Worm (Caenorhabditis elegans): ENCODE measurements around the gene F08G2.8.

Gene F08G2.8

ce11 chrII:13852004-13852403 lies at the start of gene F08G2.8:
TSS of gene F08G2.8 (plus strand) at chrII:13852304.
- TF ChIP-seq aly-2 (tag; optimal IDR thresholded peaks at IDR 0.05) (no peak), nfya-1 (tag; optimal IDR thresholded peaks at IDR 0.05; ENCODE audit: insufficient read depth) (no peak)

DNA sequence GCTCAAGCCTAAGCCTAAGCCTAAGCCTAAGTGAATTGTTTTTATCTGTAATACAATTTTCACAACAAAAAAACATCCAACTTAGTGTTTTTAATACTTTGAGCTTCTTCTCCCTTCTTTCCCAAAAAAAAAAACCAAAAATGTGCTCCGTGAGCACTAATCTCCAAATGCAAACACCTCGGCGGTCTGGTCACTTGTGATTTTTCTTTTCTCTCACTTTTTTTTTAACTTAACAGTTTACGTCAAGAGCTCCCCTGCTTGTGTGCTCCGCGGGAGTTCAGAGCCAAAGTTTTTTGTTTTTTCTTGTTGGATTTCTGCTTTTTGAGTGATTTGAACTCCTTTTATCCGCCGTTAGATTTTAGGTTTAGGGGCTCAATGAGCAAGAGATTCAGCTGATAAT lies 45.8 kb upstream of the F08G2.8 start:
- TF ChIP-seq nhr-23 (tag; optimal IDR thresholded peaks at IDR 0.05) (no peak), lsy-12 (tag; optimal IDR thresholded peaks at IDR 0.05) (no peak), nhr-25 (tag; optimal IDR thresholded peaks at IDR 0.05) (no peak), snpc-4 (tag; optimal IDR thresholded peaks at IDR 0.05) (no peak), egl-27 (tag; optimal IDR thresholded peaks at IDR 0.05) (no peak), pha-4 (tag; optimal IDR thresholded peaks at IDR 0.05) (peak; percentile 52)

- no peak for TF ChIP-seq unc-39 (tag; optimal IDR thresholded peaks at IDR 0.05)
- TF ChIP-seq hmg-11 (tag; optimal IDR thresholded peaks at IDR 0.05): no peak
- peak; percentile 63 for TF ChIP-seq fkh-10 (GFP tag; optimal IDR thresholded peaks at IDR 0.05)
- no peak for TF ChIP-seq ztf-4 (tag; optimal IDR thresholded peaks at IDR 0.05)
- no peak for TF ChIP-seq aly-2 (tag; optimal IDR thresholded peaks at IDR 0.05)
- TF ChIP-seq R02D3.7 (tag; optimal IDR thresholded peaks at IDR 0.05): no peak
- TF ChIP-seq ceh-9 (tag; optimal IDR thresholded peaks at IDR 0.05): no peak
Measured at ce11 chrII:13812335-13812734, 39.8 kb upstream of the F08G2.8 start.

ce11 chrII:13813413-13813812 lies 38.7 kb upstream of the F08G2.8 start:
- TF ChIP-seq nfya-1 (tag; optimal IDR thresholded peaks at IDR 0.05; ENCODE audit: insufficient read depth) (peak; percentile 1), snpc-4 (tag; optimal IDR thresholded peaks at IDR 0.05) (peak; percentile 44), ceh-9 (tag; optimal IDR thresholded peaks at IDR 0.05) (no peak)

DNA sequence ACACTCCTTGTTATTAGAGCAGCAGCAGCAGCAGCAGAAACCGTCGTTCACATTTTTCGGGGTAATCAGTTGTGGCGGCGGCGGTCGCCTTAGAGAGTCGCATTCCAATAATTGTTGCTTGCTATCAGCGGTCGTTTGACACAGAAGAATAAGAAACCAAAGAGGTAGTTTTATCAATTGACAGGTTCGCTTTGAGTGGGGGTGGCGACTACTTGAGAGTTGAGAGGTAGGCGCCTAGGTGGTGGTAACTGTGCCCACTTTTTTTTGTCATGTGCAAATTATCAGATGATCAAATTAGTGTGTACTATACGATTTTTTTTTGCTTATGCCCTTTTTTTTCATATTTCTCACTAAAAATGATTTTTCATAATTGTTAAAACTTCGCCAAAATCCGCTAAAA lies 38.2 kb upstream of the F08G2.8 start:
- no peak for TF ChIP-seq aly-2 (tag; optimal IDR thresholded peaks at IDR 0.05)
- TF ChIP-seq ceh-28 (tag; optimal IDR thresholded peaks at IDR 0.05): no peak
- TF ChIP-seq ZK546.5 (tag; optimal IDR thresholded peaks at IDR 0.05): no peak
- no peak for TF ChIP-seq ceh-9 (tag; optimal IDR thresholded peaks at IDR 0.05)
- TF ChIP-seq nhr-43 (tag; optimal IDR thresholded peaks at IDR 0.05; ENCODE audit: poor library complexity, severe bottlenecking): no peak
- TF ChIP-seq fos-1 (tag; optimal IDR thresholded peaks at IDR 0.05): no peak
- no peak for TF ChIP-seq daf-12 (tag; optimal IDR thresholded peaks at IDR 0.05)
- peak; percentile 83 for TF ChIP-seq elt-2 (tag; optimal IDR thresholded peaks at IDR 0.05)
- TF ChIP-seq egl-5 (tag; optimal IDR thresholded peaks at IDR 0.05): no peak
- TF ChIP-seq lin-39 (tag; optimal IDR thresholded peaks at IDR 0.05): no peak
- no peak for TF ChIP-seq nhr-23 (tag; optimal IDR thresholded peaks at IDR 0.05)
- TF ChIP-seq pqm-1 (tag; optimal IDR thresholded peaks at IDR 0.05): peak; percentile 35
- no peak for TF ChIP-seq tbx-2 (tag; optimal IDR thresholded peaks at IDR 0.05)
- TF ChIP-seq unc-39 (tag; optimal IDR thresholded peaks at IDR 0.05): no peak
- no peak for TF ChIP-seq sea-2 (GFP tag; optimal IDR thresholded peaks at IDR 0.05)
- TF ChIP-seq egl-27 (tag; optimal IDR thresholded peaks at IDR 0.05): no peak
- TF ChIP-seq lin-15B (tag; optimal IDR thresholded peaks at IDR 0.05): no peak
- TF ChIP-seq pha-4 (tag; optimal IDR thresholded peaks at IDR 0.05): peak; percentile 31
- TF ChIP-seq elt-1 (tag; optimal IDR thresholded peaks at IDR 0.05): no peak
- TF ChIP-seq unc-62 (GFP tag; optimal IDR thresholded peaks at IDR 0.05): no peak
- TF ChIP-seq ceh-16 (tag; optimal IDR thresholded peaks at IDR 0.05): no peak
- TF ChIP-seq R02D3.7 (tag; optimal IDR thresholded peaks at IDR 0.05): no peak

DNA sequence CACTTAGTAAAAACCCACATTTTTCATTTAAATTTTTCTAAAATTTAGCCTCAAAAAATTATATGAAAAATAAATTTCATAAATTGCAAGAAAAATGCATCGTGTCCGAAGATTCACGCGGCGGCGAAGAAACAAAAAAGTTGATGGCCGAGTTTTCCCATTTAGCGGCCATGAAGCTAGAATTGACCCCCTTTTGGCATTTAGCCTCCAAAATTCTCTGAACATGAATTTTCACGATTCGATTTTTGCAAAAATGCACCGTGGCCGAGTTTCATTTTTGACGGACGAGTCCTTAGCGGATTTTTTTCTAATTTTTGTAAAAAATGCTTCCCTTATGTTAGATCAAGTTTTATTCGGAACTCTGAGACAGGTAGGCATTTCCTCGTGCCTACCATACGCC lies 36.6 kb upstream of the F08G2.8 start:
- TF ChIP-seq nhr-76 (tag; optimal IDR thresholded peaks at IDR 0.05): no peak
- TF ChIP-seq elt-1 (tag; optimal IDR thresholded peaks at IDR 0.05): no peak
- no peak for TF ChIP-seq lin-15B (tag; optimal IDR thresholded peaks at IDR 0.05)
- TF ChIP-seq ceh-82 (tag; optimal IDR thresholded peaks at IDR 0.05): no peak
- TF ChIP-seq snpc-4 (tag; optimal IDR thresholded peaks at IDR 0.05): no peak
- TF ChIP-seq ceh-28 (tag; optimal IDR thresholded peaks at IDR 0.05): no peak
- no peak for TF ChIP-seq tbx-2 (tag; optimal IDR thresholded peaks at IDR 0.05)
- no peak for TF ChIP-seq mdl-1 (tag; optimal IDR thresholded peaks at IDR 0.05)
- TF ChIP-seq ceh-9 (tag; optimal IDR thresholded peaks at IDR 0.05): no peak
- TF ChIP-seq eor-1 (tag; optimal IDR thresholded peaks at IDR 0.05): no peak
- TF ChIP-seq fkh-2 (tag; optimal IDR thresholded peaks at IDR 0.05): no peak
- no peak for TF ChIP-seq nhr-25 (tag; optimal IDR thresholded peaks at IDR 0.05)
- TF ChIP-seq skn-1 (tag; optimal IDR thresholded peaks at IDR 0.05): no peak
- no peak for TF ChIP-seq ztf-11 (tag; optimal IDR thresholded peaks at IDR 0.05)
- TF ChIP-seq daf-12 (tag; optimal IDR thresholded peaks at IDR 0.05): no peak
